Worm (Caenorhabditis elegans) whole organism, young adult: ENCODE results near the gene T19B10.2.

Experiments used
- F33H1.4 ChIP-seq: fragments of 200-800 bp; sonication (Bioruptor generic); IDR thresholded peaks from 2 replicates; pipeline ENCODE4 v1.3.6; 2022; ENCODE audit warnings: missing genetic modification reagents, missing genetic modification characterization, missing compliant biosample characterization
- K12H6.12 ChIP-seq: fragments of 200-800 bp; sonication (Bioruptor generic); optimal IDR thresholded peaks from 2 replicates; lab custom pipeline; 2018; ENCODE audit warnings: mild to moderate bottlenecking, missing genetic modification characterization, missing compliant biosample characterization
- ZK185.1 ChIP-seq: sonication (generic microtip); optimal IDR thresholded peaks from 2 replicates; lab custom pipeline; 2016; ENCODE audit warnings: mild to moderate bottlenecking, missing genetic modification characterization, missing compliant biosample characterization; ENCODE audit not compliant: poor library complexity, severe bottlenecking
- bed-2 ChIP-seq: fragments of 200-800 bp; sonication (Bioruptor generic); IDR thresholded peaks from 2 replicates; pipeline ENCODE4 v1.3.6; 2022; ENCODE audit warnings: missing genetic modification reagents, missing genetic modification characterization, missing compliant biosample characterization
- cebp-1 ChIP-seq, 2 experiments: fragments of 200-800 bp in 1 of 2; sonication (Bioruptor generic) in 1 of 2; sonication (generic microtip) in 1 of 2; IDR thresholded peaks in 1 of 2; optimal IDR thresholded peaks in 1 of 2; 2 replicates each; pipeline versions ENCODE4 v1.3.6 to Lab custom; 2017 to 2022; ENCODE audit warnings: missing compliant biosample characterization in 2 of 2, missing genetic modification characterization in 2 of 2, mild to moderate bottlenecking in 1 of 2, missing genetic modification reagents in 1 of 2, moderate library complexity in 1 of 2
- dpl-1 ChIP-seq: fragments of 150-350 bp; optimal IDR thresholded peaks from 2 replicates; lab custom pipeline; 2014; ENCODE audit warnings: missing biosample characterization, missing genetic modification reagents, missing genetic modification characterization
- gei-17 ChIP-seq: fragments of 200-800 bp; sonication (Bioruptor generic); optimal IDR thresholded peaks from 2 replicates; lab custom pipeline; 2018; ENCODE audit warnings: mild to moderate bottlenecking, missing genetic modification characterization, missing compliant biosample characterization
- mcd-1 ChIP-seq: fragments of 200-800 bp; sonication (Bioruptor generic); IDR thresholded peaks from 2 replicates; pipeline ENCODE4 v1.3.6; 2022; ENCODE audit warnings: missing genetic modification reagents, missing genetic modification characterization, missing compliant biosample characterization
- pha-4 ChIP-seq: fragments of 150-350 bp; sonication (generic microtip); optimal IDR thresholded peaks from 2 replicates; lab custom pipeline; 2014; ENCODE audit warnings: missing biosample characterization, missing genetic modification reagents, missing genetic modification characterization
- snpc-1.1 ChIP-seq: sonication (generic microtip); optimal IDR thresholded peaks from 2 replicates; lab custom pipeline; 2017; ENCODE audit warnings: missing genetic modification characterization, mild to moderate bottlenecking, missing compliant biosample characterization, antibody characterized with exemption, moderate library complexity, missing genotype, missing genetic modification reagents; ENCODE audit not compliant: insufficient read depth
- snpc-4 ChIP-seq, 5 experiments: fragments of 150-350 bp in 1 of 5; sonication (generic microtip) in 4 of 5; optimal IDR thresholded peaks; 2 replicates each; lab custom pipeline; 2014 to 2018; ENCODE audit warnings: missing genetic modification characterization in 5 of 5, missing biosample characterization in 3 of 5, antibody characterized with exemption in 2 of 5, mild to moderate bottlenecking in 2 of 5, missing compliant biosample characterization in 2 of 5, missing genotype in 2 of 5, moderate library complexity in 2 of 5, missing genetic modification reagents in 1 of 5
- unc-130 ChIP-seq: sonication (generic microtip); optimal IDR thresholded peaks from 2 replicates; lab custom pipeline; 2016; ENCODE audit warnings: missing genetic modification reagents, missing genetic modification characterization, missing compliant biosample characterization
- ztf-22 ChIP-seq: fragments of 200-800 bp; sonication (Bioruptor generic); optimal IDR thresholded peaks from 2 replicates; lab custom pipeline; 2018; ENCODE audit warnings: mild to moderate bottlenecking, missing genetic modification characterization, moderate library complexity, missing compliant biosample characterization

DNA sequence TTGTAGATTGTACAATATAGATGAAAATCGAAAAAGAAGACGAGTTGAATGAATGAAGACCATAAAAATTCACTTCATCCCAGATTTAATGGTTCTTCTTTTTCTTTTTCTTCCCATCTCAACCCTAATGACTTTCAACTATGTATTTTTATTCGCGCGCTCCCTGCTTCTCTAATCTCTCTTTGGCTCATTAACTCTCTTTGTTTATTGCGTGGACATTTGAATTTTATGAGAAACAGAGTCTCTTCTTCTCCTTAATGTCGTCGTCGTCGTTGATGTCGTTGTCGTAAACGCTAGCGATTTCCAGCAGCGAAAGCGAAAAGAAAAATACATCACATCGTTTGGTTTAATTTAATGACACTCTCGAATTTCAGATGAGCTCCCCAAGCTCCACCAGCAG is 6.5 kb upstream of the T19B10.2 start:
- no peak for TF ChIP-seq bed-2 (GFP tag; lab: Robert Waterston, UW)
- no peak for TF ChIP-seq dpl-1 (GFP tag; lab: Kevin White, UChicago)
- TF ChIP-seq mcd-1 (GFP tag; lab: Robert Waterston, UW), result no peak
- TF ChIP-seq ZK185.1 (tag; lab: Kevin White, UChicago), result no peak
- TF ChIP-seq unc-130, result no peak
- TF ChIP-seq F33H1.4, result no peak
- TF ChIP-seq snpc-1.1 (tag; lab: Kevin White, UChicago), result no peak
- no peak for TF ChIP-seq gei-17
- TF ChIP-seq cebp-1 (GFP tag; IDR thresholded peaks at IDR 0.05; lab: Robert Waterston, UW), result no peak
- TF ChIP-seq cebp-1 (tag; optimal IDR thresholded peaks at IDR 0.05; lab: Kevin White, UChicago), result no peak
- no peak for TF ChIP-seq K12H6.12 (tag; lab: Kevin White, UChicago)
- TF ChIP-seq ztf-22 (GFP tag; lab: Kevin White, UChicago), result no peak
- TF ChIP-seq pha-4 (tag; lab: Kevin White, UChicago), result no peak
- TF ChIP-seq snpc-4 (GFP tag; optimal IDR thresholded peaks at IDR 0.05; lab: Kevin White, UChicago), result no peak
- TF ChIP-seq snpc-4 (tag; optimal IDR thresholded peaks at IDR 0.05; lab: Kevin White, UChicago), result no peak
